Worm (Caenorhabditis elegans): ENCODE results near the gene E02H4.8.
A peak's percentile ranks its signal among the peaks of the same experiment; 100 is the strongest.

Gene E02H4.8

DNA sequence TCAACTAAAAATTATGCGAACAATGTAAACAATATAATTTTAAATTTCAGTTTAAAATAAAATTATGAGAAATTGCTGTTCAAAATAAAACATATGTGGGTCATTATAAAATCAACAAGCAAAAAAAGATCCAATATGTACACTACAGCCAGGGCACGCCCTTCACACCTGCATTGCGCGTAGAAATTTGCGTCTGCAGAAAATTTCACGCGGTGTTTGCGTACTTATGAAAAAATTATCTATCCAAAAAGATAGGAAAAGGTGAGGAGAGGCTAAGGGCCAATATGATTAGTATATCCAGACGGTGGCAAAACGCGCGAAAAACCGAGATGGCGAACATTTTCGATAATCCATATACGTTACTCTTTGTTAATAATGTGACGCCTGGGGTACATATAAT, 18.9 kb downstream of the E02H4.8 start:
- peak; percentile 71 for TF ChIP-seq nhr-28 (tag; optimal IDR thresholded peaks at IDR 0.05)
- peak; percentile 33 for TF ChIP-seq dve-1 (tag; optimal IDR thresholded peaks at IDR 0.05; ENCODE audit: insufficient read depth)
- TF ChIP-seq lsy-2 (tag; optimal IDR thresholded peaks at IDR 0.05), result no peak
- TF ChIP-seq nhr-77 (tag; optimal IDR thresholded peaks at IDR 0.05), result no peak
- no peak for TF ChIP-seq nhr-48 (tag; optimal IDR thresholded peaks at IDR 0.05)
- TF ChIP-seq pha-4 (GFP tag; IDR thresholded peaks at IDR 0.05), result no peak
- peak; percentile 14 for TF ChIP-seq pha-4 (tag; optimal IDR thresholded peaks at IDR 0.05)
- TF ChIP-seq aha-1 (tag), result peak; percentile 70
- TF ChIP-seq unc-62 (GFP tag; optimal IDR thresholded peaks at IDR 0.05 in 1 of 2), result peak in 1 of 2 experiments; percentile 16
- TF ChIP-seq unc-62 (tag; optimal IDR thresholded peaks at IDR 0.05), result no peak
- TF ChIP-seq mxl-3 (GFP tag; optimal IDR thresholded peaks at IDR 0.05), result peak; percentile 25

DNA sequence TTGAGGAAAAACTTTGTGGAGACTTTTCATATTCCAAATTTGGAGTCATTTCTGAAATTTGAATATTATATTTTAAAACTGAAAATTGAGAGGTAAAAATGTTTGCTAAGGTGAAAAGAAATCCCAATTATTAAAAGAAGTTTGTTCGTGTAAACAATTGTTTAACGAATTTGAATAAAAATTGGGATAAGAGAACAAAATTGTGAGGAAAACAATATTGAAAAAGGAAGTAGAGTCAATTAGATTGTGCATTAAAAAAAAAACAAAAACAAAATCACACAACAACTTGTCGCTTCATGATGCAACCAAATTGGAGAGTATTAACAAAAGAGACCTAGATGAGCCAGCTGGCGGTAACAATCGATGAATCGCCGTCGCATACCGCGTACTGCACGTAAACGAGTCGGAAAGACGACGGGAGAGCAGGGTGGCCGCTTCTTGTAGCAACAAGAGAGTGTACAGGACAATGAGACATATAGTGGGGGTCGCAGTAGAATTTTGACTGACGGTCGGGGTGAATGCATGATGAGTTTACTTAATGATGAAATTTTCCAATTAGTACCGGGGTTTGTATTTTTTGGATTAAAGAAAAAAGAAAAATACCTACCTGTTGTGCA, 19.9 kb downstream of the E02H4.8 start, which contains the start of gene K04C1.3:
Gene K04C1.3, minus strand, starts transcription at position 51 of the 617 bp plus-strand sequence.
- TF ChIP-seq R02D3.7 (tag; optimal IDR thresholded peaks at IDR 0.05) (no peak), daf-16 (GFP tag; optimal IDR thresholded peaks at IDR 0.05) (no peak), daf-16 (tag; optimal IDR thresholded peaks at IDR 0.05) (peak; percentile 23), lim-7 (GFP tag; IDR thresholded peaks at IDR 0.05) (no peak), hif-1 (tag; optimal IDR thresholded peaks at IDR 0.05) (peak in 1 of 2 experiments; percentile 83), nhr-10 (tag; optimal IDR thresholded peaks at IDR 0.05) (no peak), nhr-76 (tag; optimal IDR thresholded peaks at IDR 0.05) (no peak), ceh-32 (tag; optimal IDR thresholded peaks at IDR 0.05; ENCODE audit: poor library complexity) (no peak), ZK546.5 (tag; optimal IDR thresholded peaks at IDR 0.05) (no peak), egl-43 (GFP tag; IDR thresholded peaks at IDR 0.05) (no peak), nhr-11 (tag; optimal IDR thresholded peaks at IDR 0.05) (no peak)

DNA sequence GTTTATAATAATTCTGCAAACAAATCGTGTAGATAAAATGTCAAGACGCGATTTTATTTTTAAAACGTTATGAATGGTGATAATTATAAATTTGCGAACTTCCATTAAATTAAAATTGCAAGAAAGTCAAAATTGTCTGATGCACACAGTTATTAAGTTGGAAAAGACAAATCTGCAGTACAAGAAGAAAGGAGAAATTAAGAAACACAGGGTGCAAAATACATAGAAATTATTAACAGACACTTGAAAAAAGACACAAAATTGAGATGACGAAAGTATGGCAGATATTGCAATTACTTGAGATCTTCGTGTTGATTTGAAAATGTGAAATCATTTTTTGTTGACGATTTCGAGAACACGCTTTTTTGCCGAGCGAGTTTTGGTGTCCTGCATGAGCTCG, 21.8 kb downstream of the E02H4.8 start:
- TF ChIP-seq aha-1 (tag) (peak; percentile 92), dve-1 (tag; optimal IDR thresholded peaks at IDR 0.05; ENCODE audit: insufficient read depth) (no peak)

DNA sequence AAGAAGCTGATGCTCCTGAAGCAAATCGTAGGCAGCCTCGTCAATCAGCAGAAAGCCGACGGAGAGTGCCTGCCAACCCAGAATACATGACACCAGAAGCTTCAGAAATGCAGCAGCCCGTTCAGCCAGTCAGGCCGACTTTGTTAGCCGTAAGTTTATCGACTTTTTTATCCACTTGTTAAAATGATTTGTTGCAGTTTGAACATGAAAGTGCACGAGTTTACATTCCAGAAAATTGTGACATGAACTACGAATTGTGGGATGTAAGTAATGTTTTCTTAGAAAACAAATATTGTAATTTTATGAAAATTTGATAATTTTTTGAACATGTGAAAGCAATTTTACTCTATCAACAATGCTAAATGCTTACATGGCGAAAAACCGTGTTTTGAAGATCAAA, 23.2 kb downstream of the E02H4.8 start:
- peak in 1 of 2 experiments; percentile 93 for TF ChIP-seq unc-62 (GFP tag; optimal IDR thresholded peaks at IDR 0.05 in 1 of 2)
- no peak for TF ChIP-seq unc-62 (tag; optimal IDR thresholded peaks at IDR 0.05)
- no peak for TF ChIP-seq madf-5 (GFP tag; IDR thresholded peaks at IDR 0.05)

- TF ChIP-seq Y48G9A.11 (GFP tag; IDR thresholded peaks at IDR 0.05), result no peak
- TF ChIP-seq hlh-30 (tag; optimal IDR thresholded peaks at IDR 0.05; ENCODE audit: insufficient read depth), result peak; percentile 65
- no peak for TF ChIP-seq dmd-8 (GFP tag; IDR thresholded peaks at IDR 0.05)
- TF ChIP-seq set-16 (GFP tag; IDR thresholded peaks at IDR 0.05), result no peak
- no peak for TF ChIP-seq madf-5 (GFP tag; IDR thresholded peaks at IDR 0.05)
- peak in 1 of 2 experiments; percentile 47 for TF ChIP-seq mdl-1 (tag; optimal IDR thresholded peaks at IDR 0.05)
- peak; percentile 34 for TF ChIP-seq nhr-77 (tag; optimal IDR thresholded peaks at IDR 0.05)
- no peak for TF ChIP-seq nhr-42 (GFP tag; IDR thresholded peaks at IDR 0.05)
- no peak for TF ChIP-seq unc-130 (GFP tag; optimal IDR thresholded peaks at IDR 0.05)
- TF ChIP-seq R02D3.7 (tag; optimal IDR thresholded peaks at IDR 0.05), result no peak
- peak; percentile 40 for TF ChIP-seq lin-13 (GFP tag; optimal IDR thresholded peaks at IDR 0.05)
- TF ChIP-seq dve-1 (tag; optimal IDR thresholded peaks at IDR 0.05; ENCODE audit: insufficient read depth), result peak; percentile 85
- no peak for TF ChIP-seq tra-1 (GFP tag; IDR thresholded peaks at IDR 0.05)
- TF ChIP-seq aha-1 (tag), result peak; percentile 96
- TF ChIP-seq rbr-2 (tag; optimal IDR thresholded peaks at IDR 0.05), result peak; percentile 53
- no peak for TF ChIP-seq skn-1 (tag; optimal IDR thresholded peaks at IDR 0.05)
- TF ChIP-seq nhr-6 (tag; optimal IDR thresholded peaks at IDR 0.05), result peak; percentile 32
- no peak for TF ChIP-seq nhr-102 (tag; optimal IDR thresholded peaks at IDR 0.05)
- TF ChIP-seq lin-29 (GFP tag; IDR thresholded peaks at IDR 0.05), result no peak
- peak; percentile 70 for TF ChIP-seq mep-1 (tag; optimal IDR thresholded peaks at IDR 0.05)
- peak; percentile 72 for TF ChIP-seq hlh-11 (tag; optimal IDR thresholded peaks at IDR 0.05)
- TF ChIP-seq jun-1 (tag; optimal IDR thresholded peaks at IDR 0.05), result no peak
- peak; percentile 26 for TF ChIP-seq ceh-28 (tag; optimal IDR thresholded peaks at IDR 0.05)
- no peak for TF ChIP-seq F26F4.8 (GFP tag; conservative IDR thresholded peaks at IDR 0.05)
- peak; percentile 42 for TF ChIP-seq nhr-28 (tag; optimal IDR thresholded peaks at IDR 0.05)
- TF ChIP-seq daf-16 (GFP tag; optimal IDR thresholded peaks at IDR 0.05), result no peak
- TF ChIP-seq daf-16 (tag; optimal IDR thresholded peaks at IDR 0.05), result peak; percentile 43
- no peak for TF ChIP-seq lim-7 (GFP tag; IDR thresholded peaks at IDR 0.05)
- no peak for TF ChIP-seq mxl-2 (GFP tag; conservative IDR thresholded peaks at IDR 0.05)
Measured at ce11 chrX:14238291-14238758, 25.0 kb downstream of the E02H4.8 start, which contains the start of gene K04C1.2. TSS of gene K04C1.2 (plus strand) at chrX:14238708.

All from whole organism, L4 larva.